Worm (Caenorhabditis elegans): Measurements from ENCODE around the gene nrde-2.
A peak's percentile ranks its signal among the peaks of the same experiment; 100 is the strongest.

The nrde-2 gene

ce11 chrII:10206425-10206824 lies 41.0 kb downstream of the nrde-2 start, which contains the start of gene T01E8.1:
Gene T01E8.1 (plus strand): TSS chrII:10206725.
- TF ChIP-seq ceh-9 (tag; optimal IDR thresholded peaks at IDR 0.05) (no peak), K09A11.1 (tag; optimal IDR thresholded peaks at IDR 0.05; ENCODE audit: insufficient read depth) (no peak), ceh-19 (GFP tag; optimal IDR thresholded peaks at IDR 0.05) (no peak), lim-6 (tag; optimal IDR thresholded peaks at IDR 0.05) (no peak), T23F11.4 (GFP tag; optimal IDR thresholded peaks at IDR 0.05) (no peak), npax-4 (tag; optimal IDR thresholded peaks at IDR 0.05) (no peak), sox-4 (tag; optimal IDR thresholded peaks at IDR 0.05) (no peak), elt-4 (tag; optimal IDR thresholded peaks at IDR 0.05) (no peak), pqm-1 (tag; optimal IDR thresholded peaks at IDR 0.05) (no peak), unc-42 (tag; optimal IDR thresholded peaks at IDR 0.05) (no peak), unc-3 (GFP tag; conservative IDR thresholded peaks at IDR 0.05) (no peak), unc-3 (tag; optimal IDR thresholded peaks at IDR 0.05) (no peak)

- TF ChIP-seq mec-3 (tag; optimal IDR thresholded peaks at IDR 0.05; ENCODE audit: borderline replicate concordance) (no peak), T23F11.4 (GFP tag; optimal IDR thresholded peaks at IDR 0.05) (no peak), unc-55 (GFP tag; optimal IDR thresholded peaks at IDR 0.05) (peak; percentile 76), hlh-30 (tag; optimal IDR thresholded peaks at IDR 0.05; ENCODE audit: insufficient read depth) (peak; percentile 11), elt-4 (tag; optimal IDR thresholded peaks at IDR 0.05) (no peak), hlh-6 (tag; optimal IDR thresholded peaks at IDR 0.05) (no peak), pha-4 (tag; optimal IDR thresholded peaks at IDR 0.05) (no peak), ceh-18 (tag; optimal IDR thresholded peaks at IDR 0.05) (peak; percentile 45), ceh-22 (tag; optimal IDR thresholded peaks at IDR 0.05) (peak; percentile 46), ceh-48 (tag; optimal IDR thresholded peaks at IDR 0.05) (no peak), ceh-2 (tag; optimal IDR thresholded peaks at IDR 0.05) (no peak), rnt-1 (tag; optimal IDR thresholded peaks at IDR 0.05) (peak; percentile 32), C38D4.7 (GFP tag; optimal IDR thresholded peaks at IDR 0.05) (no peak), zip-5 (tag; optimal IDR thresholded peaks at IDR 0.05) (no peak), ceh-6 (GFP tag; optimal IDR thresholded peaks at IDR 0.05) (no peak)
Measured at ce11 chrII:10204428-10205049, 42.9 kb downstream of the nrde-2 start.

DNA sequence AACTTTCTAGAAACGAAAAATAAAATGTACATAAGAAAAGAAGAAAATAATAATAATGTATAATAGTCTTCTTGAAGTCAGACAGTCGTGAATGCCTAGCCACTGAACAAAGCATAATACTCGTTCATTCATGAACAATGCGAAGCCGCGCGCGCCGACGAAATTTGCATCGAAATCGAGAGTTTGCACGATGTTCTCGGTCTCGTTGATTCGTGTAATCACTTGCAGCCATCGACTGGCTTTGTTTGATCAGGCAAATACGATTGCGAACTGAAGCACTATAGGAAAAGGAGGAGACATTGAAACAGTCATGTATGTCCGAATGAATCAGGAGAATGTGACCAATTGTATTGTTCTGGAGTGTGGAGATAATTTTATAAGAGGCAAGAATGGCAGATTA lies 43.7 kb downstream of the nrde-2 start:
- TF ChIP-seq ceh-2 (tag; optimal IDR thresholded peaks at IDR 0.05): no peak
- TF ChIP-seq dve-1 (tag; optimal IDR thresholded peaks at IDR 0.05): peak; percentile 12

ce11 chrII:10203067-10203466 lies 44.4 kb downstream of the nrde-2 start:
- TF ChIP-seq ceh-24 (tag; optimal IDR thresholded peaks at IDR 0.05) (no peak), tbx-2 (tag; optimal IDR thresholded peaks at IDR 0.05) (no peak), unc-86 (tag; optimal IDR thresholded peaks at IDR 0.05) (no peak), ceh-14 (tag; optimal IDR thresholded peaks at IDR 0.05) (no peak), C08G9.2 (tag; optimal IDR thresholded peaks at IDR 0.05) (no peak), rnt-1 (tag; optimal IDR thresholded peaks at IDR 0.05) (no peak), ceh-48 (tag; optimal IDR thresholded peaks at IDR 0.05) (no peak), unc-55 (GFP tag; optimal IDR thresholded peaks at IDR 0.05) (peak; percentile 11)

DNA sequence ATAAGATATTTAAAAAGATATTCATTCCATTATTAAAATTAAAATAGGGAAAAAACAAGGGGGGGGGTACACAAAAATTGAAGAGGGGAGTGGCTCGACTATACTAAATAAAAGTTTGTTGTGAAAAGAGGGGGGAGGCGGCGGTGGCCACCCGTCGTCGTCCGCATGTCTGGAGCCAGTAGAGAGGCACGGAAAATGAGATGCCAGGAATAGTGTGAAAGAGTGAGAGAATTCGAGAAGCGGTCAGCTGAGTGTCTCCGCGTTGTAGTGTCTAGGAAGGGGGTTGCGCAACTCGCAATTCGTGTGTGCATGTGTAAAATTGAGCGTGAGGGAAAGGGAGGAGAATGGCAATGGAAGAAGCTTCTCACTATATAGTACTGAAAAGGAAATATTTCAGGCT lies 45.2 kb downstream of the nrde-2 start:
- TF ChIP-seq lim-6 (tag; optimal IDR thresholded peaks at IDR 0.05) (no peak), unc-86 (tag; optimal IDR thresholded peaks at IDR 0.05) (no peak), ceh-19 (GFP tag; optimal IDR thresholded peaks at IDR 0.05) (peak; percentile 70), hlh-6 (tag; optimal IDR thresholded peaks at IDR 0.05) (no peak), fkh-6 (tag; optimal IDR thresholded peaks at IDR 0.05) (peak; percentile 47), rnt-1 (tag; optimal IDR thresholded peaks at IDR 0.05) (peak; percentile 14), pat-9 (tag; optimal IDR thresholded peaks at IDR 0.05) (no peak), ceh-6 (GFP tag; optimal IDR thresholded peaks at IDR 0.05) (no peak), pros-1 (tag; optimal IDR thresholded peaks at IDR 0.05) (no peak), che-1 (tag; optimal IDR thresholded peaks at IDR 0.05) (no peak), ceh-24 (tag; optimal IDR thresholded peaks at IDR 0.05) (no peak), fax-1 (tag; optimal IDR thresholded peaks at IDR 0.05) (no peak), pqm-1 (tag; optimal IDR thresholded peaks at IDR 0.05) (no peak), ets-4 (tag; optimal IDR thresholded peaks at IDR 0.05) (peak; percentile 31), Y22D7AL.16 (tag; optimal IDR thresholded peaks at IDR 0.05) (no peak), ceh-31 (tag; optimal IDR thresholded peaks at IDR 0.05) (peak; percentile 80), ceh-14 (tag; optimal IDR thresholded peaks at IDR 0.05) (peak; percentile 49), madf-2 (tag; optimal IDR thresholded peaks at IDR 0.05) (peak; percentile 37), odd-2 (tag; optimal IDR thresholded peaks at IDR 0.05) (no peak), ztf-16 (tag; optimal IDR thresholded peaks at IDR 0.05) (no peak), pax-1 (tag; optimal IDR thresholded peaks at IDR 0.05) (no peak), unc-42 (tag; optimal IDR thresholded peaks at IDR 0.05) (peak; percentile 59), ceh-2 (tag; optimal IDR thresholded peaks at IDR 0.05) (peak; percentile 9), unc-55 (GFP tag; optimal IDR thresholded peaks at IDR 0.05) (peak; percentile 52)

Data from whole organism, late embryonic.